Fruit fly (Drosophila melanogaster) whole organism, embryonic: ENCODE data around the gene bb8.
A peak's percentile ranks its signal among the peaks of the same experiment; 100 is the strongest.

Experiments used
- C15 ChIP-seq: fragments of 200-800 bp; sonication (Bioruptor generic); IDR thresholded peaks from 3 replicates; pipeline ENCODE4 v1.3.6; 2022; ENCODE audit warnings: missing biosample characterization, missing genetic modification characterization
- CG11398 ChIP-seq: fragments of 200-800 bp; sonication (Bioruptor generic); optimal IDR thresholded peaks from 2 replicates; lab custom pipeline; 2016; ENCODE audit warnings: missing biosample characterization, missing genetic modification characterization
- CG13424 ChIP-seq: fragments of 200-800 bp; sonication (Bioruptor generic); optimal IDR thresholded peaks from 2 replicates; lab custom pipeline; 2019; ENCODE audit warnings: missing biosample characterization, mild to moderate bottlenecking, missing genetic modification characterization, moderate library complexity
- CG13775 ChIP-seq: fragments of 200-800 bp; sonication (Bioruptor generic); optimal IDR thresholded peaks from 3 replicates; lab custom pipeline; 2017; ENCODE audit warnings: missing biosample characterization, mild to moderate bottlenecking, missing genetic modification characterization
- CG1529 ChIP-seq: fragments of 200-800 bp; sonication (Bioruptor generic); optimal IDR thresholded peaks from 3 replicates; lab custom pipeline; 2018; ENCODE audit warnings: missing biosample characterization, missing genetic modification characterization
- CG16813 ChIP-seq: fragments of 200-800 bp; sonication (Bioruptor generic); IDR thresholded peaks from 3 replicates; pipeline ENCODE4 v1.3.6; 2022; ENCODE audit warnings: missing biosample characterization, missing genetic modification characterization; ENCODE audit not compliant: partially characterized antibody
- CG16815 ChIP-seq: fragments of 200-800 bp; sonication (Bioruptor generic); optimal IDR thresholded peaks from 3 replicates; lab custom pipeline; 2017; ENCODE audit warnings: missing biosample characterization, mild to moderate bottlenecking, missing genetic modification characterization
- CG16863 ChIP-seq: fragments of 200-800 bp; sonication (Bioruptor generic); optimal IDR thresholded peaks from 3 replicates; lab custom pipeline; 2016; ENCODE audit warnings: missing biosample characterization, missing genetic modification characterization
- CG17359 ChIP-seq: fragments of 200-800 bp; sonication (Bioruptor generic); optimal IDR thresholded peaks from 3 replicates; lab custom pipeline; 2018; ENCODE audit warnings: missing biosample characterization, mild to moderate bottlenecking, missing genetic modification characterization, moderate library complexity
- CG2129 ChIP-seq: fragments of 200-800 bp; sonication (Bioruptor generic); IDR thresholded peaks from 2 replicates; pipeline ENCODE4 v1.3.6; 2022; ENCODE audit warnings: missing biosample characterization, missing genetic modification characterization; ENCODE audit not compliant: partially characterized antibody
- CG2202 ChIP-seq: fragments of 200-800 bp; sonication (Bioruptor generic); optimal IDR thresholded peaks from 2 replicates; lab custom pipeline; 2018; ENCODE audit warnings: missing biosample characterization, mild to moderate bottlenecking, missing genetic modification characterization
- CG8765 ChIP-seq: fragments of 200-800 bp; sonication (Bioruptor generic); IDR thresholded peaks from 2 replicates; pipeline ENCODE4 v1.3.6; 2022; ENCODE audit warnings: missing biosample characterization, missing genetic modification characterization
- CG9437 ChIP-seq: fragments of 200-800 bp; sonication (Bioruptor generic); optimal IDR thresholded peaks from 2 replicates; lab custom pipeline; 2018; ENCODE audit warnings: missing biosample characterization, mild to moderate bottlenecking, missing genetic modification characterization
- Dp ChIP-seq: fragments of 200-800 bp; sonication (Bioruptor generic); optimal IDR thresholded peaks from 2 replicates; lab custom pipeline; 2018; ENCODE audit warnings: missing biosample characterization, mild to moderate bottlenecking, missing genetic modification characterization, moderate library complexity
- E2f2 ChIP-seq: fragments of 200-800 bp; sonication (Bioruptor generic); IDR thresholded peaks from 2 replicates; pipeline ENCODE4 v1.3.6; 2022; ENCODE audit warnings: missing biosample characterization, missing genetic modification characterization
- Ets65A ChIP-seq: fragments of 200-800 bp; sonication (Bioruptor generic); peaks from one replicate; lab custom pipeline; 2016; ENCODE audit warnings: missing biosample characterization, missing genetic modification characterization
- HHEX ChIP-seq: fragments of 200-800 bp; sonication (Bioruptor generic); optimal IDR thresholded peaks from 3 replicates; lab custom pipeline; 2017; ENCODE audit warnings: missing biosample characterization, mild to moderate bottlenecking, missing genetic modification characterization, missing genetic modification reagents
- HLH54F ChIP-seq: fragments of 200-800 bp; sonication (Bioruptor generic); optimal IDR thresholded peaks from 3 replicates; lab custom pipeline; 2016; ENCODE audit warnings: missing biosample characterization, missing genetic modification characterization
- Hr3 ChIP-seq: fragments of 200-800 bp; sonication (Bioruptor generic); optimal IDR thresholded peaks from 3 replicates; lab custom pipeline; 2016; ENCODE audit warnings: missing biosample characterization, missing genetic modification characterization
- MBD-R2 ChIP-seq: fragments of 200-800 bp; sonication (Bioruptor generic); IDR thresholded peaks from 2 replicates; pipeline ENCODE4 v1.3.6; 2022; ENCODE audit warnings: missing biosample characterization, missing genetic modification characterization
- Nf-YC ChIP-seq: fragments of 200-800 bp; optimal IDR thresholded peaks from 3 replicates; lab custom pipeline; 2019; ENCODE audit warnings: missing biosample characterization, mild to moderate bottlenecking, missing genetic modification characterization, moderate library complexity
- Oli ChIP-seq: fragments of 200-800 bp; sonication (Bioruptor generic); optimal IDR thresholded peaks from 2 replicates; lab custom pipeline; 2018; ENCODE audit warnings: missing biosample characterization, mild to moderate bottlenecking, missing genetic modification characterization, moderate library complexity
- Trl ChIP-seq, 3 experiments: fragments of >200 bp in 2 of 3; fragments of 200-800 bp in 1 of 3; sonication (Bioruptor generic) in 1 of 3; optimal IDR thresholded peaks; 2 replicates in 1 of 3; 3 replicates in 2 of 3; lab custom pipeline; 2016 to 2017; ENCODE audit warnings: missing biosample characterization in 1 of 3, missing genetic modification characterization in 1 of 3
- abd-A ChIP-seq: fragments of 200-800 bp; sonication (Bioruptor generic); optimal IDR thresholded peaks from 3 replicates; lab custom pipeline; 2019; ENCODE audit warnings: missing biosample characterization, mild to moderate bottlenecking, missing genetic modification characterization, moderate library complexity
- al ChIP-seq: fragments of 200-800 bp; sonication (Bioruptor generic); IDR thresholded peaks from 2 replicates; pipeline ENCODE4 v1.3.6; 2022; ENCODE audit warnings: missing biosample characterization, missing genetic modification characterization
- aop ChIP-seq: fragments of 200-800 bp; sonication (Bioruptor generic); IDR thresholded peaks from 2 replicates; pipeline ENCODE4 v1.3.6; 2022; ENCODE audit warnings: missing biosample characterization, missing genetic modification characterization
- ara ChIP-seq: fragments of 200-800 bp; sonication (Bioruptor generic); IDR thresholded peaks from 2 replicates; pipeline ENCODE4 v1.3.6; 2022; ENCODE audit warnings: missing biosample characterization, missing genetic modification characterization
- br ChIP-seq: fragments of >200 bp; optimal IDR thresholded peaks from 2 replicates; lab custom pipeline; 2017
- bsh ChIP-seq, 2 experiments: fragments of 200-800 bp; sonication (Bioruptor generic); optimal IDR thresholded peaks; 2 replicates each; lab custom pipeline; 2017 to 2018; ENCODE audit warnings: mild to moderate bottlenecking in 2 of 2, missing biosample characterization in 2 of 2, missing genetic modification characterization in 2 of 2, moderate library complexity in 1 of 2
- cato ChIP-seq: fragments of 200-800 bp; sonication (Bioruptor generic); optimal IDR thresholded peaks from 2 replicates; lab custom pipeline; 2016; ENCODE audit warnings: missing biosample characterization, missing genetic modification characterization, borderline replicate concordance
- crol ChIP-seq: fragments of 200-800 bp; sonication (Bioruptor generic); IDR thresholded peaks from 2 replicates; pipeline ENCODE4 v1.3.6; 2022; ENCODE audit warnings: missing biosample characterization, missing genetic modification characterization
- crp ChIP-seq, 2 experiments: fragments of 200-800 bp; sonication (Bioruptor generic); optimal IDR thresholded peaks; 2 replicates in 1 of 2; 3 replicates in 1 of 2; lab custom pipeline; 2017; ENCODE audit warnings: missing biosample characterization in 2 of 2, missing genetic modification characterization in 2 of 2, mild to moderate bottlenecking in 1 of 2, moderate library complexity in 1 of 2
- danr ChIP-seq: fragments of 200-800 bp; sonication (Bioruptor generic); IDR thresholded peaks from 2 replicates; pipeline ENCODE4 v1.3.6; 2022; ENCODE audit warnings: missing biosample characterization, missing genetic modification characterization
- dati ChIP-seq: fragments of 200-800 bp; sonication (Bioruptor generic); IDR thresholded peaks from 2 replicates; pipeline ENCODE4 v1.3.6; 2022; ENCODE audit warnings: missing biosample characterization, missing genetic modification characterization
- ewg ChIP-seq: fragments of 200-800 bp; sonication (Bioruptor generic); optimal IDR thresholded peaks from 3 replicates; lab custom pipeline; 2017; ENCODE audit warnings: mild to moderate bottlenecking, missing biosample characterization, missing genetic modification reagents, missing genetic modification characterization
- fu2 ChIP-seq: fragments of 200-800 bp; sonication (Bioruptor generic); optimal IDR thresholded peaks from 2 replicates; lab custom pipeline; 2016; ENCODE audit warnings: missing biosample characterization, missing genetic modification characterization
- gcm ChIP-seq: fragments of 200-800 bp; sonication (Bioruptor generic); optimal IDR thresholded peaks from 2 replicates; lab custom pipeline; 2019; ENCODE audit warnings: missing biosample characterization, mild to moderate bottlenecking, missing genetic modification characterization, moderate library complexity
- gem ChIP-seq: fragments of 200-800 bp; sonication (Bioruptor generic); optimal IDR thresholded peaks from 2 replicates; lab custom pipeline; 2019; ENCODE audit warnings: missing biosample characterization, mild to moderate bottlenecking, missing genetic modification characterization, moderate library complexity
- insv ChIP-seq, 2 experiments: fragments of 200-800 bp; sonication (Bioruptor generic); optimal IDR thresholded peaks; 3 replicates each; lab custom pipeline; 2016 to 2018; ENCODE audit warnings: missing biosample characterization in 2 of 2, missing genetic modification characterization in 2 of 2
- kni ChIP-seq: fragments of 200-800 bp; sonication (Bioruptor generic); optimal IDR thresholded peaks from 3 replicates; lab custom pipeline; 2017; ENCODE audit warnings: mild to moderate bottlenecking, missing biosample characterization, missing genetic modification reagents, missing genetic modification characterization
- lbe ChIP-seq: fragments of 200-800 bp; sonication (Bioruptor generic); optimal IDR thresholded peaks from 2 replicates; lab custom pipeline; 2016; ENCODE audit warnings: missing biosample characterization, mild to moderate bottlenecking, missing genetic modification characterization
- pzg ChIP-seq: fragments of 200-800 bp; sonication (Bioruptor generic); optimal IDR thresholded peaks from 3 replicates; lab custom pipeline; 2018; ENCODE audit warnings: missing biosample characterization, mild to moderate bottlenecking, missing genetic modification characterization, moderate library complexity
- ro ChIP-seq: fragments of 200-800 bp; sonication (Bioruptor generic); IDR thresholded peaks from 2 replicates; pipeline ENCODE4 v1.3.6; 2022; ENCODE audit warnings: missing biosample characterization, missing genetic modification characterization
- salm ChIP-seq: fragments of 200-800 bp; sonication (Bioruptor generic); optimal IDR thresholded peaks from 2 replicates; lab custom pipeline; 2018; ENCODE audit warnings: missing biosample characterization, mild to moderate bottlenecking, missing genetic modification characterization
- sob ChIP-seq: fragments of 200-800 bp; sonication (Bioruptor generic); IDR thresholded peaks from 2 replicates; pipeline ENCODE4 v1.3.6; 2022; ENCODE audit warnings: missing biosample characterization, missing genetic modification characterization
- stc ChIP-seq: fragments of 200-800 bp; sonication (Bioruptor generic); IDR thresholded peaks from 2 replicates; pipeline ENCODE4 v1.3.6; 2022; ENCODE audit warnings: missing biosample characterization, missing genetic modification characterization
- stwl ChIP-seq: fragments of 200-800 bp; sonication (Bioruptor generic); optimal IDR thresholded peaks from 3 replicates; lab custom pipeline; 2018; ENCODE audit warnings: missing biosample characterization, mild to moderate bottlenecking, missing genetic modification characterization, moderate library complexity
- tin ChIP-seq: fragments of 200-800 bp; sonication (Bioruptor generic); optimal IDR thresholded peaks from 3 replicates; lab custom pipeline; 2016; ENCODE audit warnings: missing biosample characterization, missing genetic modification characterization
- unc-4 ChIP-seq: fragments of 200-800 bp; sonication (Bioruptor generic); IDR thresholded peaks from 2 replicates; pipeline ENCODE4 v1.3.6; 2022; ENCODE audit warnings: missing biosample characterization, missing genetic modification characterization; ENCODE audit not compliant: partially characterized antibody
- vvl ChIP-seq: fragments of 200-800 bp; sonication (Bioruptor generic); IDR thresholded peaks from 2 replicates; pipeline ENCODE4 v1.3.6; 2022; ENCODE audit warnings: missing biosample characterization, missing genetic modification characterization

The bb8 gene

dm6 chr3R:23278704-23279379 lies 11.1 kb downstream of the bb8 start (continued):
- TF ChIP-seq abd-A = peak; percentile 57
- no peak for TF ChIP-seq bsh (GFP tag; optimal IDR thresholded peaks at IDR 0.05; lab: Kevin White, UChicago)
- TF ChIP-seq sob (GFP tag; lab: Robert Waterston, UW) = no peak
- TF ChIP-seq salm (tag; lab: Kevin White, UChicago) = no peak
- TF ChIP-seq CG1529 (GFP tag; lab: Kevin White, UChicago) = no peak
- TF ChIP-seq gem (tag; lab: Kevin White, UChicago) = no peak
- TF ChIP-seq CG16813 = no peak
- no peak for TF ChIP-seq CG11398
- TF ChIP-seq al (GFP tag; lab: Robert Waterston, UW) = no peak
- TF ChIP-seq ro (GFP tag; lab: Robert Waterston, UW) = no peak
- TF ChIP-seq fu2 (GFP tag; lab: Kevin White, UChicago) = no peak
- 0 out of 2 replicates have a peak, but pooled peaks have one; percentile 12 for TF ChIP-seq CG8765 (GFP tag; lab: Robert Waterston, UW)
- no peak for TF ChIP-seq MBD-R2 (GFP tag; lab: Robert Waterston, UW)
- TF ChIP-seq stwl (tag; lab: Kevin White, UChicago) = no peak
- TF ChIP-seq CG13775 (GFP tag; lab: Kevin White, UChicago) = no peak
- peak; percentile 31; the same call in 1 of the 2 replicates for TF ChIP-seq crol (GFP tag; lab: Robert Waterston, UW)
- TF ChIP-seq CG2202 (tag; lab: Kevin White, UChicago) = no peak
- no peak for TF ChIP-seq CG13424
- TF ChIP-seq CG17359 (tag; lab: Kevin White, UChicago) = no peak
- no peak for TF ChIP-seq HLH54F (GFP tag; lab: Kevin White, UChicago)
- peak; percentile 48 to 50 for TF ChIP-seq Trl (optimal IDR thresholded peaks at IDR 0.05; lab: Kevin White, UChicago)
- TF ChIP-seq Trl (GFP tag; optimal IDR thresholded peaks at IDR 0.05; lab: Kevin White, UChicago) = no peak
- no peak for TF ChIP-seq cato (GFP tag; lab: Kevin White, UChicago)
- TF ChIP-seq gcm = no peak
- peak; percentile 2 for TF ChIP-seq kni
- TF ChIP-seq insv (GFP tag; optimal IDR thresholded peaks at IDR 0.05; lab: Kevin White, UChicago) = peak; percentile 2 to 85
- TF ChIP-seq dati (GFP tag; lab: Robert Waterston, UW) = no peak
- TF ChIP-seq CG2129 (GFP tag; lab: Robert Waterston, UW) = no peak
- no peak for TF ChIP-seq aop (GFP tag; lab: Robert Waterston, UW)
- TF ChIP-seq CG16815 = no peak
- TF ChIP-seq unc-4 (GFP tag; lab: Robert Waterston, UW) = no peak
- TF ChIP-seq danr (GFP tag; lab: Robert Waterston, UW) = no peak
- TF ChIP-seq Oli (tag; lab: Kevin White, UChicago) = no peak
- no peak for TF ChIP-seq br (lab: Kevin White, UChicago)
- no peak for TF ChIP-seq ara (GFP tag; lab: Robert Waterston, UW)
- no peak for TF ChIP-seq lbe
- TF ChIP-seq Dp (GFP tag; lab: Kevin White, UChicago) = no peak
- peak; percentile 27 for TF ChIP-seq Nf-YC (tag; lab: Kevin White, UChicago)
- no peak for TF ChIP-seq E2f2 (GFP tag; lab: Robert Waterston, UW)
- TF ChIP-seq tin (GFP tag; lab: Kevin White, UChicago) = no peak
- peak; percentile 58 for TF ChIP-seq ewg (GFP tag; lab: Kevin White, UChicago)
- no peak for TF ChIP-seq Hr3 (GFP tag; lab: Kevin White, UChicago)
- peak; percentile 90 for TF ChIP-seq Ets65A (GFP tag; lab: Kevin White, UChicago)
- no peak for TF ChIP-seq HHEX
- TF ChIP-seq CG9437 (GFP tag; lab: Kevin White, UChicago) = no peak
- TF ChIP-seq stc (GFP tag; lab: Robert Waterston, UW) = no peak
- no peak for TF ChIP-seq pzg
- TF ChIP-seq C15 (GFP tag; lab: Robert Waterston, UW) = no peak
- no peak for TF ChIP-seq CG16863 (GFP tag; lab: Kevin White, UChicago)
- peak in 1 of 2 experiments; percentile 37 for TF ChIP-seq crp (GFP tag; optimal IDR thresholded peaks at IDR 0.05; lab: Kevin White, UChicago)
- TF ChIP-seq vvl = no peak
